Fruit fly (Drosophila melanogaster) whole organism, adult: ENCODE data around the gene CG31229.

ENCODE experiments used
- CG11617 ChIP-seq: fragments of 200-800 bp; sonication (Bioruptor generic); optimal IDR thresholded peaks from 2 replicates; lab custom pipeline; 2017; ENCODE audit warnings: mild to moderate bottlenecking, missing biosample characterization, missing genetic modification reagents, missing genetic modification characterization
- CG12768 ChIP-seq: fragments of 200-800 bp; sonication (Bioruptor generic); optimal IDR thresholded peaks from 2 replicates; lab custom pipeline; 2017; ENCODE audit warnings: missing biosample characterization, missing genetic modification characterization, mild to moderate bottlenecking, moderate library complexity, missing genetic modification reagents
- CG14711 ChIP-seq: fragments of 200-800 bp; sonication (Bioruptor generic); optimal IDR thresholded peaks from 2 replicates; lab custom pipeline; 2018; ENCODE audit warnings: missing biosample characterization, mild to moderate bottlenecking, missing genetic modification characterization, moderate library complexity
- CG1620 ChIP-seq: fragments of 200-800 bp; sonication (Bioruptor generic); optimal IDR thresholded peaks from 2 replicates; lab custom pipeline; 2016; ENCODE audit warnings: missing biosample characterization, missing genetic modification characterization
- CG33017 ChIP-seq: fragments of 200-800 bp; sonication (Bioruptor generic); optimal IDR thresholded peaks from 2 replicates; lab custom pipeline; 2018; ENCODE audit warnings: missing biosample characterization, mild to moderate bottlenecking, missing genetic modification characterization, moderate library complexity
- CG5204 ChIP-seq: fragments of 200-800 bp; sonication (Bioruptor generic); optimal IDR thresholded peaks from 2 replicates; lab custom pipeline; 2016; ENCODE audit warnings: missing biosample characterization, missing genetic modification characterization
- CG7045 ChIP-seq: fragments of 200-800 bp; sonication (Bioruptor generic); optimal IDR thresholded peaks from 2 replicates; lab custom pipeline; 2017; ENCODE audit warnings: missing biosample characterization, mild to moderate bottlenecking, missing genetic modification characterization
- CG7101 ChIP-seq: fragments of 200-800 bp; sonication (Bioruptor generic); optimal IDR thresholded peaks from 2 replicates; lab custom pipeline; 2018; ENCODE audit warnings: missing biosample characterization, mild to moderate bottlenecking, missing genetic modification characterization, moderate library complexity
- Clk ChIP-seq: fragments of 200-800 bp; sonication (Bioruptor generic); optimal IDR thresholded peaks from 2 replicates; lab custom pipeline; 2017; ENCODE audit warnings: missing biosample characterization, missing genetic modification characterization
- Crg-1 ChIP-seq: fragments of 200-800 bp; sonication (Bioruptor generic); optimal IDR thresholded peaks from 2 replicates; lab custom pipeline; 2016; ENCODE audit warnings: missing biosample characterization, missing genetic modification characterization
- Hr96 ChIP-seq: fragments of 200-800 bp; sonication (Bioruptor generic); optimal IDR thresholded peaks from 2 replicates; lab custom pipeline; 2016; ENCODE audit warnings: missing biosample characterization, missing genetic modification characterization
- Mnt ChIP-seq: fragments of 200-800 bp; sonication (Bioruptor generic); optimal IDR thresholded peaks from 2 replicates; lab custom pipeline; 2016; ENCODE audit warnings: missing biosample characterization, mild to moderate bottlenecking, missing genetic modification characterization
- bab1 ChIP-seq: fragments of 200-800 bp; sonication (Bioruptor generic); optimal IDR thresholded peaks from 3 replicates; lab custom pipeline; 2019; ENCODE audit warnings: missing biosample characterization, mild to moderate bottlenecking, missing genetic modification characterization, moderate library complexity
- cic ChIP-seq: fragments of 200-800 bp; sonication (Bioruptor generic); optimal IDR thresholded peaks from 2 replicates; lab custom pipeline; 2017; ENCODE audit warnings: missing biosample characterization, mild to moderate bottlenecking, missing genetic modification characterization, moderate library complexity
- cnc ChIP-seq, 2 experiments: fragments of >200 bp; optimal IDR thresholded peaks; 2 replicates each; lab custom pipeline; 2017
- kay ChIP-seq: fragments of 200-800 bp; sonication (Bioruptor generic); peaks from one replicate; lab custom pipeline; 2016; ENCODE audit warnings: missing biosample characterization, missing genetic modification characterization, borderline replicate concordance
- ovo ChIP-seq: fragments of 200-800 bp; sonication (Bioruptor generic); optimal IDR thresholded peaks from 2 replicates; lab custom pipeline; 2016; ENCODE audit warnings: missing biosample characterization, missing genetic modification characterization
- pad ChIP-seq: fragments of 200-800 bp; sonication (Bioruptor generic); optimal IDR thresholded peaks from 3 replicates; lab custom pipeline; 2017; ENCODE audit warnings: missing biosample characterization, missing genetic modification characterization, mild to moderate bottlenecking, moderate library complexity, missing genetic modification reagents
- tj ChIP-seq: fragments of 200-800 bp; sonication (Bioruptor generic); optimal IDR thresholded peaks from 3 replicates; lab custom pipeline; 2017; ENCODE audit warnings: missing biosample characterization, mild to moderate bottlenecking, missing genetic modification characterization, moderate library complexity
- toe ChIP-seq: fragments of 200-800 bp; sonication (Bioruptor generic); optimal IDR thresholded peaks from 2 replicates; lab custom pipeline; 2016; ENCODE audit warnings: missing biosample characterization, missing genetic modification characterization

CG31229 gene

dm6 chr3R:18665061-18665460, 2.6 kb upstream of the CG31229 start, which contains the start of gene CG31231:
Gene CG31231, plus strand, starts transcription at chr3R:18665361.
- TF ChIP-seq ovo (GFP tag; lab: Kevin White, UChicago), result no peak
- no peak for TF ChIP-seq CG14711
- no peak for TF ChIP-seq CG11617 (GFP tag; lab: Kevin White, UChicago)
- no peak for TF ChIP-seq toe
- no peak for TF ChIP-seq Crg-1
- no peak for TF ChIP-seq cic (GFP tag; lab: Kevin White, UChicago)
- no peak for TF ChIP-seq CG1620 (GFP tag; lab: Kevin White, UChicago)
- TF ChIP-seq Hr96, result no peak
- TF ChIP-seq Mnt, result no peak
- TF ChIP-seq bab1 (GFP tag; lab: Kevin White, UChicago), result no peak
- TF ChIP-seq kay (GFP tag; lab: Kevin White, UChicago), result no peak
- no peak for TF ChIP-seq pad (GFP tag; lab: Kevin White, UChicago)
- TF ChIP-seq cnc (optimal IDR thresholded peaks at IDR 0.05; lab: Kevin White, UChicago), result no peak
- TF ChIP-seq CG7045 (GFP tag; lab: Kevin White, UChicago), result no peak
- TF ChIP-seq Clk, result no peak
- TF ChIP-seq CG33017 (tag; lab: Kevin White, UChicago), result no peak

DNA sequence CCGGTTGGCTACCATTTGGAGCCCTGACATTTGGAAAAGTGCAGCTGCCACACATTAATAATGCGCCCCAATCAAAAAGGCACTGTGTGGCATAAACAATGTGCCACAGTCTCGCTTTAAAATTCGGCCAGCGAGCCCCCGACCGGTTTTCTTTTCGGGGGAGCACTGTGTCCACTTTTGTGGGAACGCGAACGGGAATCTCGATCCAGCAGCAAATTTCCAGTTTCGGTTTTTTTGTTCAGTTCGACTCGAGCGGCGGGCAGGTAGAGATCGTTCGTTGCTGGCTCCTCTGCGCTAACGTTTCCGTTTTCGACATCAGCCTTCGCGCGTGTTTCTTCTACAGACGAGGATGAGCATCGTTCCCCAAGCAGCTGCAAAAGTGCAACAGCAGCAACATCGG, 1.5 kb downstream of the CG31229 start, which contains the start of gene CG7702:
Gene CG7702 (plus strand): TSS at position 239 of the 400 bp plus-strand sequence.
- no peak for TF ChIP-seq Clk
- TF ChIP-seq CG11617 (GFP tag; lab: Kevin White, UChicago), result no peak
- no peak for TF ChIP-seq CG5204 (GFP tag; lab: Kevin White, UChicago)
- TF ChIP-seq CG7045 (GFP tag; lab: Kevin White, UChicago), result no peak
- TF ChIP-seq cic (GFP tag; lab: Kevin White, UChicago), result no peak
- TF ChIP-seq toe, result no peak
- TF ChIP-seq Hr96, result no peak

DNA sequence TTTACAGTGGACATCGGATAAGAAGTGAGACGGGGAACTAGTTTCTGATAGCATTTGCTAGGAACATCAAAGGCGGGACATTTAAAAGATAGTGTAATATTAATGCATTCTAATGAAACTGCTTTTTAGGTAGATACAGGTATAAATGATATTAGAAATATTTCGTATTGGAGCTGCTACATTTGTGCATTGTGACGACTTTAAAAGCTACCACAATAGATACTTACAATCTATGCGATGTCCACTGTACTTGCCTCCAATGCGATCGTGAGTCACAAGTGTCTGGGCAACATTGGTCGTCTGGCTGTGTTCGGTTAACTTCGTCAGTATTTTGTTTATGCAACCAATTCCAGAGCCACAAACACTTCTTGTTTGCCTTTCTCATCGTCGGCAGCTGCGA, 2.2 kb downstream of the CG31229 start:
- TF ChIP-seq Crg-1, result no peak
- TF ChIP-seq CG33017 (tag; lab: Kevin White, UChicago), result no peak
- no peak for TF ChIP-seq CG11617 (GFP tag; lab: Kevin White, UChicago)
- peak; percentile 7 for TF ChIP-seq Hr96
- TF ChIP-seq Mnt, result no peak
- no peak for TF ChIP-seq CG1620 (GFP tag; lab: Kevin White, UChicago)
- TF ChIP-seq toe, result no peak
- TF ChIP-seq bab1 (GFP tag; lab: Kevin White, UChicago), result no peak
- peak; percentile 25 for TF ChIP-seq kay (GFP tag; lab: Kevin White, UChicago)

DNA sequence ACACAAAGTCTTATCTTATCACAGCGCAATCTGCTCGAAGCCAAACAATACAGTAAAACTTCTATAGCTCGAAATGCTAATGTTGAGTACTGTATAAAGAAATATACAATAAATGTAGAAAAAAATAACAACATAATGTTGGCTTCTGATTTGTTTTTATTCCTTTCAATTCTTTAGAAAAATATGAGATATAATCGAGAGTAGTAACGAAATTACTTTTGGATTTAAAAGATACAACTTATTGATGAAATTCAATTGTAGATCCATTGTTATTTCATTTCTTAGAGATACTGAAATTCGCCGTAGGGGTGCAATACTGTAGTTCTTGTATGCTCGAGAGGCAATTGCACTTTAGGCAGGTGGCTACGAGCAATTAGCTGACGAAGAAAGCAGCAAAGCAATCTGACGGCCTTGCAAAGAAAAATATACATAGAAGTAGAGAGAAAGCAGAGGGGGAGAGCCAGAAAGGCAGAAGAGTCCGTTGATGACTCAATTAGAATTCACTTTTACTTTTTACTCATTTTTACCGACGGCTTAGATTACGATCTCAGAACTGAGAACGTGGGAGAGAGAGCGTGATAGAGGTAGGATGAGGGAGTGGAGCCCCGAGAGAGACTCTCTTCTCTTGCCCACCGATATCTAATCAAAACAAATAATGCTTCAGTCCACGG, 2.9 kb downstream of the CG31229 start:
- peak; percentile 76 for TF ChIP-seq CG7101 (tag; lab: Kevin White, UChicago)
- no peak for TF ChIP-seq ovo (GFP tag; lab: Kevin White, UChicago)
- TF ChIP-seq cnc (optimal IDR thresholded peaks at IDR 0.05; lab: Kevin White, UChicago), result no peak
- no peak for TF ChIP-seq Hr96
- peak; percentile 76 for TF ChIP-seq CG7045 (GFP tag; lab: Kevin White, UChicago)
- peak; percentile 55 for TF ChIP-seq CG33017 (tag; lab: Kevin White, UChicago)
- TF ChIP-seq CG12768, result peak; percentile 13
- peak; percentile 84 for TF ChIP-seq bab1 (GFP tag; lab: Kevin White, UChicago)
- TF ChIP-seq CG11617 (GFP tag; lab: Kevin White, UChicago), result no peak
- TF ChIP-seq CG14711, result peak; percentile 51
- peak; percentile 76 for TF ChIP-seq kay (GFP tag; lab: Kevin White, UChicago)
- peak; percentile 50 for TF ChIP-seq pad (GFP tag; lab: Kevin White, UChicago)
- TF ChIP-seq cic (GFP tag; lab: Kevin White, UChicago), result no peak
- TF ChIP-seq Clk, result no peak
- TF ChIP-seq toe, result peak; percentile 59
- TF ChIP-seq Crg-1, result no peak

dm6 chr3R:18671112-18671729, 3.6 kb downstream of the CG31229 start, which contains the start of gene CG31230:
Gene CG31230, plus strand, starts transcription at chr3R:18671679.
- TF ChIP-seq cic (GFP tag; lab: Kevin White, UChicago) (peak; percentile 33), cnc (optimal IDR thresholded peaks at IDR 0.05; lab: Kevin White, UChicago) (no peak), ovo (GFP tag; lab: Kevin White, UChicago) (peak; percentile 10)

DNA sequence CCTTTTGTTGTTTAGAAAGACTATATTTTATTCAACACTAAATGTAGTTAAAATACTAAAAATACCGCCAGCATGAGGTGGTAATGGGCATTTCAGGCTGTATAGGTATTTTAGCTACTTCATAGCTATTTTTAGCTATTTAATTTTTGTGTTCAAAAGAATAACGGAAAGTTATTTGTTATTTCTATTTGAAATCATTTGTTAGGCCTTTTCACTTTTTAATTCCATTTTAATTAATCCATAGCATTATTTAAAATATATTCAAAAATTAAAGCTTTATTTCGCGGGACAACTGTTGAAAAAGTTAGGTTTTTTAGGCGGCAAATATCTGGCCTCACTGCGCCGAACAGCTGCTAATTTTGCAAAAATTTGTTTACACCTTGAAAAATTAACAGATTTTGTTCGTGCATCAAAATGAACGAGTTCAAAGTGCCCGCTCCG, 9.9 kb downstream of the CG31229 start, which contains the start of the genes dind and CG7706:
Gene dind (minus strand): TSS at position 40 of the 441 bp plus-strand sequence.
Gene CG7706 (plus strand): TSS at position 319 of the 441 bp plus-strand sequence.
- TF ChIP-seq toe, result peak; percentile 12
- TF ChIP-seq CG7101 (tag; lab: Kevin White, UChicago), result peak; percentile 6
- TF ChIP-seq kay (GFP tag; lab: Kevin White, UChicago), result no peak
- no peak for TF ChIP-seq CG1620 (GFP tag; lab: Kevin White, UChicago)
- no peak for TF ChIP-seq CG14711
- TF ChIP-seq Hr96, result no peak
- no peak for TF ChIP-seq CG11617 (GFP tag; lab: Kevin White, UChicago)
- no peak for TF ChIP-seq bab1 (GFP tag; lab: Kevin White, UChicago)
- TF ChIP-seq CG5204 (GFP tag; lab: Kevin White, UChicago), result no peak
- TF ChIP-seq Mnt, result peak; percentile 2
- TF ChIP-seq cic (GFP tag; lab: Kevin White, UChicago), result no peak

DNA sequence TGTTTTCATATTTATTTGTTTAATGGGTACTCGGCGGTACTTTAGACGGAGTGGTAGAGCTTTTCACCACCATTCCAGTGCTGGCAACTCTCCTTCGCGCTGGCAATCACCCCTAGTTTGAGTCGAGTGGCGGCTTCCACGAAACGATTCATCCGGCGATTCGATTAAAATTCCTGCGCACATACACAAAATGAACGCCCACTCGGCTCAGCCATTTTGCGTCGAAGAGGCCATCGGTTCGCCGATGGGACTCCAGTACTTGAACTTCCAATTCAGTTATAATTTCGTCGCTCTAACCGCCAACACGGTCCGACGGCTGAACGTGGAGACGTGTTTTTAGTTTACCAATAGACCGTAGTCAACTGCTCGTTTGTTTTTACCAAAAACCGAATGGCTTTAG, 12.7 kb downstream of the CG31229 start, which contains the start of the genes CG46318 and ChT:
Gene CG46318 (plus strand): TSS at position 273 of the 400 bp plus-strand sequence.
Gene ChT (plus strand): TSS at position 273 of the 400 bp plus-strand sequence.
- TF ChIP-seq pad (GFP tag; lab: Kevin White, UChicago) (peak; percentile 87), tj (GFP tag; lab: Kevin White, UChicago) (no peak)
